Worm (Caenorhabditis elegans): Measurements from ENCODE around the gene K01B6.4.

ce11 chrIII:9327910-9328309 lies 30.7 kb upstream of the K01B6.4 start:
- TF ChIP-seq elt-2 (tag; optimal IDR thresholded peaks at IDR 0.05) (no peak), ceh-30 (tag; optimal IDR thresholded peaks at IDR 0.05) (no peak), che-1 (tag; optimal IDR thresholded peaks at IDR 0.05) (no peak), gmeb-2 (tag; optimal IDR thresholded peaks at IDR 0.05) (no peak), ztf-16 (tag; optimal IDR thresholded peaks at IDR 0.05) (no peak), unc-55 (GFP tag; optimal IDR thresholded peaks at IDR 0.05) (no peak), tbx-2 (tag; optimal IDR thresholded peaks at IDR 0.05) (no peak), nhr-11 (tag; optimal IDR thresholded peaks at IDR 0.05) (no peak), fkh-10 (GFP tag; optimal IDR thresholded peaks at IDR 0.05) (no peak), ttx-3 (tag; optimal IDR thresholded peaks at IDR 0.05) (no peak), dmd-4 (tag; optimal IDR thresholded peaks at IDR 0.05; ENCODE audit: borderline replicate concordance) (no peak), pqm-1 (tag; optimal IDR thresholded peaks at IDR 0.05) (no peak)
